Fruit fly (Drosophila melanogaster) Kc167 (cell line): ENCODE data around the gene CenG1A.

ENCODE experiments used
- h ChIP-seq: fragments of >200 bp; optimal IDR thresholded peaks from 3 replicates; lab custom pipeline; 2018; ENCODE audit warnings: missing external identifiers
- psq ChIP-seq: fragments of >200 bp; optimal IDR thresholded peaks from 2 replicates; lab custom pipeline; 2017; ENCODE audit warnings: missing external identifiers
- ttk ChIP-seq: sonication (Bioruptor generic); optimal IDR thresholded peaks from 2 replicates; lab custom pipeline; 2017; ENCODE audit warnings: missing external identifiers

DNA sequence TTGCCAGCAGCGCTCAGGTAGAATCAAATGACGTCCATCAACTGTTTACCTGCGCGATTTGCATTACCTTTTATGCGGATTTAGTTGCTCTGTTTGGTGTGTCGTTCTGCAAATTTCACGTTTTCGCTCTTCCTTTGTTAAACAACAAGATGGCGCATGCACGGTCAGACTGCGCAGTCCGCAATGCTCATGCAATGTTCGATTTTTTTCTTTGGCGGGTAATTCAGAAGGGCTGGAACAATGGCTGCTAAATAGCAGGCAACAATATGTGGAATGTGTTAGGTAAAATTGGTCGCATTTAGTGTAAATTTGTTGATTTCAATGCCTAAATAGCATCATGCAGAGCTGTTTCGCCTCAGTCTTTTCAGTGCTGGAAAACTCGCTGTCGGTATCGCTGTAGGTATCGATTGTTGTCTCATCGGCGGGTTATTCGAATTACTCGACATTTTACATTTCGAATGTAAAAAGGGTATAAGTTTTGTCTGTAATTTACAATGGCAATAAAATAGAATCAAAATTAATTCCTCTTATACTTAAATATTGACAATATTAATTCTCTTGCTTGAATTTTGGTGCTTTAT lies 69.1 kb downstream of the CenG1A start, which contains the start of gene Smg5:
- no peak for TF ChIP-seq h
- no peak for TF ChIP-seq psq
- no peak for TF ChIP-seq ttk (lab: Kevin White, UChicago)
